Fruit fly (Drosophila melanogaster): Measurements from ENCODE around the gene p38a.

p38a gene

DNA sequence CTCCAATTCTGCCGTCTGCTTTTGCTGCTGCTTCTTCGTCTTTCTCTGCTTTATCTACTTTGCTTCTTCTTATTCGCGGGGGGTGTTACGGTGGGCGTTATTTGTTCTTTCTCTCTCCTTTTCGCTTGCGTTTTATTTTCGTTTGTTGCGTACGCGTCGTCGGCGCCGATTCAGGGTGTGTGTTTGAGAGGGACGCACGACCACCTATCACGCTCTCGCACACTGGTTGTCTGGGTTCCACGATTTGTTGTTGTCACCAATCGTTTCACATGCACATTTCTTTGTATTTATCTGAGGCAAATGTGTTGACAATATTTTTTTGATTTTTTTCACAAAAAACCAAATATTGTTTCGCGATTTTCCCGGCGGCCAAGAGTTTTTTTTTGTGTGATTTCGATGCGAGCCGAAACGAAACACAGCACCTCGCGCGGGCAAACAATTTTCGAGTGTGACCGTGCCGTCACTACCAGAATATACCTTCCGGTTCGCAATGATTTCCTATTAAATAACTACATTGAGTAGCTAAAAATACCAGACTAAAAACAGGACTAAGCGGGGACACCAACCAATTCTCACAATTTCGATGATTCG, 46.7 kb downstream of the p38a start, which contains the start of gene Syx1A (continued):
- peak; percentile 27 for TF ChIP-seq YL-1 (GFP tag; optimal IDR thresholded peaks at IDR 0.05)
- TF ChIP-seq CG2116 (GFP tag; optimal IDR thresholded peaks at IDR 0.05) = peak; percentile 5
- no peak for TF ChIP-seq vvl (GFP tag; IDR thresholded peaks at IDR 0.05)
- TF ChIP-seq peb (GFP tag; IDR thresholded peaks at IDR 0.05) = no peak
- peak; percentile 22 for TF ChIP-seq CG2120 (GFP tag; optimal IDR thresholded peaks at IDR 0.05)
- no peak for TF ChIP-seq cg (GFP tag; optimal IDR thresholded peaks at IDR 0.05)
- peak; percentile 43 for TF ChIP-seq CHES-1-like (GFP tag; optimal IDR thresholded peaks at IDR 0.05)
- no peak for TF ChIP-seq cad (GFP tag; optimal IDR thresholded peaks at IDR 0.05)
- no peak for TF ChIP-seq so (GFP tag; IDR thresholded peaks at IDR 0.05)
- no peak for TF ChIP-seq Chrac-16 (GFP tag; optimal IDR thresholded peaks at IDR 0.05)
- TF ChIP-seq tgo (GFP tag; IDR thresholded peaks at IDR 0.05) = no peak
- no peak for TF ChIP-seq CG18476 (GFP tag; optimal IDR thresholded peaks at IDR 0.05)
- no peak for TF ChIP-seq Doc2 (GFP tag; IDR thresholded peaks at IDR 0.05)
- peak; percentile 37 for TF ChIP-seq nom (GFP tag; optimal IDR thresholded peaks at IDR 0.05)
- TF ChIP-seq CG13624 (GFP tag; optimal IDR thresholded peaks at IDR 0.05) = peak; percentile 32
- no peak for TF ChIP-seq CG10209 (GFP tag; optimal IDR thresholded peaks at IDR 0.05)
- TF ChIP-seq ac (GFP tag; optimal IDR thresholded peaks at IDR 0.05) = no peak
- TF ChIP-seq Hey (tag; optimal IDR thresholded peaks at IDR 0.05) = no peak
- TF ChIP-seq fd96Cb (tag; optimal IDR thresholded peaks at IDR 0.05) = no peak
- no peak for TF ChIP-seq CG8765 (GFP tag; IDR thresholded peaks at IDR 0.05)
- no peak for TF ChIP-seq usp (GFP tag; optimal IDR thresholded peaks at IDR 0.05)
- no peak for TF ChIP-seq Stat92E (GFP tag; optimal IDR thresholded peaks at IDR 0.05)
- no peak for TF ChIP-seq CG12744 (GFP tag; optimal IDR thresholded peaks at IDR 0.05)
- TF ChIP-seq slp2 (GFP tag; optimal IDR thresholded peaks at IDR 0.05) = no peak
- peak; percentile 29 for TF ChIP-seq nmo (GFP tag; optimal IDR thresholded peaks at IDR 0.05)
- no peak for TF ChIP-seq Doc3 (GFP tag; IDR thresholded peaks at IDR 0.05; ENCODE audit: partially characterized antibody)
- peak; percentile 59 for TF ChIP-seq CG6854 (GFP tag; optimal IDR thresholded peaks at IDR 0.05)
- TF ChIP-seq Aef1 (GFP tag; IDR thresholded peaks at IDR 0.05) = no peak
- no peak for TF ChIP-seq tx (GFP tag; optimal IDR thresholded peaks at IDR 0.05)
- no peak for TF ChIP-seq yki (optimal IDR thresholded peaks at IDR 0.05)
- no peak for TF ChIP-seq CG9727 (GFP tag; optimal IDR thresholded peaks at IDR 0.05)
- TF ChIP-seq inv (GFP tag; IDR thresholded peaks at IDR 0.05; ENCODE audit: partially characterized antibody) = no peak
- TF ChIP-seq CG15073 (GFP tag; optimal IDR thresholded peaks at IDR 0.05) = no peak
- no peak for TF ChIP-seq btn (GFP tag; optimal IDR thresholded peaks at IDR 0.05)
- no peak for TF ChIP-seq CG12391 (tag; optimal IDR thresholded peaks at IDR 0.05)
- TF ChIP-seq CG4854 (GFP tag; optimal IDR thresholded peaks at IDR 0.05) = no peak
- no peak for TF ChIP-seq CG4424 (GFP tag; optimal IDR thresholded peaks at IDR 0.05)
- no peak for TF ChIP-seq CG17612 (GFP tag; IDR thresholded peaks at IDR 0.05)
- peak; percentile 10 for TF ChIP-seq ewg (GFP tag; optimal IDR thresholded peaks at IDR 0.05)
- no peak for TF ChIP-seq toy (GFP tag; IDR thresholded peaks at IDR 0.05)
- no peak for TF ChIP-seq dmrt99B (tag; optimal IDR thresholded peaks at IDR 0.05)
- no peak for TF ChIP-seq disco-r (GFP tag; optimal IDR thresholded peaks at IDR 0.05)
- no peak for TF ChIP-seq CG9876 (GFP tag; optimal IDR thresholded peaks at IDR 0.05)
- TF ChIP-seq NfI (GFP tag; optimal IDR thresholded peaks at IDR 0.05) = peak; percentile 29
- no peak for TF ChIP-seq CG13775 (GFP tag; optimal IDR thresholded peaks at IDR 0.05)
- TF ChIP-seq Max (GFP tag; optimal IDR thresholded peaks at IDR 0.05) = no peak
- TF ChIP-seq CG17912 (GFP tag; optimal IDR thresholded peaks at IDR 0.05) = peak; percentile 22
- no peak for TF ChIP-seq Atf3 (GFP tag; optimal IDR thresholded peaks at IDR 0.05)
- TF ChIP-seq Deaf1 (tag; optimal IDR thresholded peaks at IDR 0.05) = peak; percentile 67
- TF ChIP-seq CG6813 (GFP tag; optimal IDR thresholded peaks at IDR 0.05) = no peak
- TF ChIP-seq CG11560 (tag; IDR thresholded peaks at IDR 0.05) = no peak
